Fruit fly (Drosophila melanogaster) whole organism, embryonic: ENCODE results near the gene btv.

Source experiments
- Adf1 ChIP-seq: fragments of 200-800 bp; sonication (Bioruptor generic); IDR thresholded peaks from 2 replicates; pipeline ENCODE4 v1.3.6; 2022; ENCODE audit warnings: missing biosample characterization, missing genetic modification characterization
- Antp ChIP-seq: fragments of 200-800 bp; sonication (Bioruptor generic); optimal IDR thresholded peaks from 3 replicates; lab custom pipeline; 2016; ENCODE audit warnings: missing biosample characterization, missing genetic modification characterization
- CG10209 ChIP-seq: fragments of 200-800 bp; sonication (Bioruptor generic); optimal IDR thresholded peaks from 3 replicates; lab custom pipeline; 2017; ENCODE audit warnings: missing biosample characterization, mild to moderate bottlenecking, missing genetic modification characterization, missing genetic modification reagents
- CG10267 ChIP-seq: fragments of 200-800 bp; sonication (Bioruptor generic); optimal IDR thresholded peaks from 2 replicates; lab custom pipeline; 2018; ENCODE audit warnings: missing biosample characterization, mild to moderate bottlenecking, missing genetic modification characterization, moderate library complexity
- CG11247 ChIP-seq: fragments of 200-800 bp; sonication (Bioruptor generic); IDR thresholded peaks from 2 replicates; pipeline ENCODE4 v1.3.6; 2022; ENCODE audit warnings: missing biosample characterization, missing genetic modification characterization
- CG11695 ChIP-seq: fragments of 200-800 bp; sonication (Bioruptor generic); IDR thresholded peaks from 3 replicates; pipeline ENCODE4 v1.3.6; 2022; ENCODE audit warnings: missing biosample characterization, missing genetic modification characterization
- CG11696 ChIP-seq: fragments of 200-800 bp; sonication (Bioruptor generic); IDR thresholded peaks from 2 replicates; pipeline ENCODE4 v1.3.6; 2022; ENCODE audit warnings: missing biosample characterization, missing genetic modification characterization
- CG11723 ChIP-seq: fragments of 200-800 bp; sonication (Bioruptor generic); optimal IDR thresholded peaks from 2 replicates; lab custom pipeline; 2017; ENCODE audit warnings: missing biosample characterization, mild to moderate bottlenecking, missing genetic modification characterization
- CG12219 ChIP-seq: fragments of 200-800 bp; sonication (Bioruptor generic); optimal IDR thresholded peaks from 3 replicates; lab custom pipeline; 2018; ENCODE audit warnings: missing biosample characterization, mild to moderate bottlenecking, missing genetic modification characterization
- CG12769 ChIP-seq: fragments of 200-800 bp; sonication (Bioruptor generic); optimal IDR thresholded peaks from 2 replicates; lab custom pipeline; 2019; ENCODE audit warnings: missing biosample characterization, mild to moderate bottlenecking, missing genetic modification characterization, moderate library complexity
- CG13424 ChIP-seq: fragments of 200-800 bp; sonication (Bioruptor generic); optimal IDR thresholded peaks from 2 replicates; lab custom pipeline; 2019; ENCODE audit warnings: missing biosample characterization, mild to moderate bottlenecking, missing genetic modification characterization, moderate library complexity
- CG3281 ChIP-seq: fragments of 200-800 bp; sonication (Bioruptor generic); optimal IDR thresholded peaks from 3 replicates; lab custom pipeline; 2017; ENCODE audit warnings: missing biosample characterization, mild to moderate bottlenecking, missing genetic modification characterization
- CG3726 ChIP-seq: fragments of 200-800 bp; sonication (Bioruptor generic); IDR thresholded peaks from 3 replicates; pipeline ENCODE4, ENCODE4 v1.3.6; 2022; ENCODE audit warnings: missing biosample characterization, missing genetic modification characterization
- CG5953 ChIP-seq: fragments of 200-800 bp; sonication (Bioruptor generic); IDR thresholded peaks from 2 replicates; pipeline ENCODE4 v1.3.6; 2022; ENCODE audit warnings: missing biosample characterization, missing genetic modification characterization
- CG6272 ChIP-seq: fragments of 200-800 bp; sonication (Bioruptor generic); IDR thresholded peaks from 2 replicates; pipeline ENCODE4 v1.3.6; 2022; ENCODE audit warnings: missing biosample characterization, missing genetic modification characterization
- CG8944 ChIP-seq: fragments of 200-800 bp; sonication (Bioruptor generic); optimal IDR thresholded peaks from 3 replicates; lab custom pipeline; 2016; ENCODE audit warnings: missing biosample characterization, missing genetic modification characterization
- CG9215 ChIP-seq: fragments of 200-800 bp; sonication (Bioruptor generic); IDR thresholded peaks from 2 replicates; pipeline ENCODE4 v1.3.6; 2022; ENCODE audit warnings: missing biosample characterization, missing genetic modification characterization
- Camta ChIP-seq: fragments of 200-800 bp; sonication (Bioruptor generic); optimal IDR thresholded peaks from 2 replicates; lab custom pipeline; 2016; ENCODE audit warnings: missing biosample characterization, missing genetic modification characterization
- Dip3 ChIP-seq: fragments of 200-800 bp; sonication (Bioruptor generic); optimal IDR thresholded peaks from 3 replicates; lab custom pipeline; 2016; ENCODE audit warnings: missing biosample characterization, missing genetic modification characterization
- Doc3 ChIP-seq: fragments of 200-800 bp; sonication (Bioruptor generic); IDR thresholded peaks from 3 replicates; pipeline ENCODE4 v1.3.6; 2022; ENCODE audit warnings: missing biosample characterization, missing genetic modification characterization; ENCODE audit not compliant: partially characterized antibody
- Dref ChIP-seq: fragments of 200-800 bp; sonication (Bioruptor generic); IDR thresholded peaks from 2 replicates; pipeline ENCODE4 v1.3.6; 2022; ENCODE audit warnings: missing biosample characterization, missing genetic modification characterization
- Hr3 ChIP-seq: fragments of 200-800 bp; sonication (Bioruptor generic); optimal IDR thresholded peaks from 3 replicates; lab custom pipeline; 2016; ENCODE audit warnings: missing biosample characterization, missing genetic modification characterization
- Lhr ChIP-seq: fragments of 200-800 bp; sonication (Bioruptor generic); optimal IDR thresholded peaks from 3 replicates; lab custom pipeline; 2017; ENCODE audit warnings: mild to moderate bottlenecking, missing biosample characterization, missing genetic modification reagents, missing genetic modification characterization
- Meics ChIP-seq: fragments of 200-800 bp; sonication (Bioruptor generic); optimal IDR thresholded peaks from 2 replicates; lab custom pipeline; 2017; ENCODE audit warnings: missing biosample characterization, mild to moderate bottlenecking, missing genetic modification characterization
- Mrtf ChIP-seq: fragments of 200-800 bp; sonication (Bioruptor generic); IDR thresholded peaks from 3 replicates; pipeline ENCODE4 v1.3.6; 2022; ENCODE audit warnings: missing biosample characterization, missing genetic modification characterization
- NfI ChIP-seq: fragments of 200-800 bp; sonication (Bioruptor generic); optimal IDR thresholded peaks from 3 replicates; lab custom pipeline; 2018; ENCODE audit warnings: missing biosample characterization, mild to moderate bottlenecking, missing genetic modification characterization, moderate library complexity
- Rx ChIP-seq: fragments of 200-800 bp; sonication (Bioruptor generic); IDR thresholded peaks from 2 replicates; pipeline ENCODE4 v1.3.6; 2022; ENCODE audit warnings: missing biosample characterization, missing genetic modification characterization
- Usf ChIP-seq: fragments of 200-800 bp; sonication (Bioruptor generic); optimal IDR thresholded peaks from 2 replicates; lab custom pipeline; 2017; ENCODE audit warnings: missing genotype, missing biosample characterization, missing genetic modification characterization
- ase ChIP-seq: fragments of 200-800 bp; sonication (Bioruptor generic); IDR thresholded peaks from 3 replicates; pipeline ENCODE4 v1.3.6; 2022; ENCODE audit warnings: missing biosample characterization, missing genetic modification characterization
- bbx ChIP-seq: fragments of 200-800 bp; sonication (Bioruptor generic); IDR thresholded peaks from 2 replicates; pipeline ENCODE4 v1.3.6; 2022; ENCODE audit warnings: missing biosample characterization, missing genetic modification characterization; ENCODE audit not compliant: partially characterized antibody
- caup ChIP-seq: fragments of 200-800 bp; sonication (Bioruptor generic); optimal IDR thresholded peaks from 3 replicates; lab custom pipeline; 2017; ENCODE audit warnings: missing biosample characterization, mild to moderate bottlenecking, missing genetic modification characterization, moderate library complexity; ENCODE audit not compliant: severe bottlenecking
- chif ChIP-seq, 2 experiments: fragments of 200-800 bp; sonication (Bioruptor generic); optimal IDR thresholded peaks; 3 replicates each; lab custom pipeline; 2016; ENCODE audit warnings: missing biosample characterization in 2 of 2, missing genetic modification characterization in 2 of 2
- crol ChIP-seq: fragments of 200-800 bp; sonication (Bioruptor generic); IDR thresholded peaks from 2 replicates; pipeline ENCODE4 v1.3.6; 2022; ENCODE audit warnings: missing biosample characterization, missing genetic modification characterization
- dan ChIP-seq: fragments of 200-800 bp; sonication (Bioruptor generic); IDR thresholded peaks from 2 replicates; pipeline ENCODE4 v1.3.6; 2022; ENCODE audit warnings: missing biosample characterization, missing genetic modification characterization
- esg ChIP-seq: fragments of 200-800 bp; sonication (Bioruptor generic); conservative IDR thresholded peaks from 2 replicates; pipeline ENCODE4 v1.3.6; 2022; ENCODE audit warnings: missing biosample characterization, missing genetic modification characterization
- hbn ChIP-seq: fragments of 200-800 bp; sonication (Bioruptor generic); IDR thresholded peaks from 2 replicates; pipeline ENCODE4 v1.3.6; 2022; ENCODE audit warnings: missing biosample characterization, missing genetic modification characterization; ENCODE audit not compliant: partially characterized antibody
- kay ChIP-seq: fragments of 200-800 bp; sonication (Bioruptor generic); optimal IDR thresholded peaks from 2 replicates; lab custom pipeline; 2016; ENCODE audit warnings: missing biosample characterization, missing genetic modification characterization
- onecut ChIP-seq: fragments of 200-800 bp; sonication (Bioruptor generic); IDR thresholded peaks from 2 replicates; pipeline ENCODE4 v1.3.6; 2022; ENCODE audit warnings: missing biosample characterization, missing genetic modification characterization
- pan ChIP-seq, 4 experiments: fragments of >200 bp in 3 of 4; fragments of 200-800 bp in 1 of 4; sonication (Bioruptor generic) in 1 of 4; optimal IDR thresholded peaks in 3 of 4; IDR thresholded peaks in 1 of 4; 2 replicates each; pipeline versions ENCODE4 v1.3.6 to Lab custom; 2017 to 2022; ENCODE audit warnings: missing biosample characterization in 2 of 4, missing genetic modification characterization in 2 of 4, mixed read lengths in 1 of 4
- pb ChIP-seq: fragments of 200-800 bp; sonication (Bioruptor generic); optimal IDR thresholded peaks from 3 replicates; lab custom pipeline; 2016; ENCODE audit warnings: missing biosample characterization, missing genetic modification characterization
- pho ChIP-seq: fragments of 200-800 bp; sonication (Bioruptor generic); optimal IDR thresholded peaks from 2 replicates; lab custom pipeline; 2016; ENCODE audit warnings: missing biosample characterization, missing genetic modification characterization
- pros ChIP-seq: fragments of 200-800 bp; sonication (Bioruptor generic); optimal IDR thresholded peaks from 3 replicates; lab custom pipeline; 2019; ENCODE audit warnings: missing biosample characterization, mild to moderate bottlenecking, missing genetic modification characterization, moderate library complexity
- slbo ChIP-seq: fragments of 200-800 bp; sonication (Bioruptor generic); IDR thresholded peaks from 2 replicates; pipeline ENCODE4 v1.3.6; 2022; ENCODE audit warnings: missing biosample characterization, missing genetic modification characterization
- so ChIP-seq: fragments of 200-800 bp; sonication (Bioruptor generic); IDR thresholded peaks from 3 replicates; pipeline ENCODE4 v1.3.6; 2022; ENCODE audit warnings: missing biosample characterization, missing genetic modification characterization
- sob ChIP-seq: fragments of 200-800 bp; sonication (Bioruptor generic); IDR thresholded peaks from 2 replicates; pipeline ENCODE4 v1.3.6; 2022; ENCODE audit warnings: missing biosample characterization, missing genetic modification characterization
- tin ChIP-seq: fragments of 200-800 bp; sonication (Bioruptor generic); optimal IDR thresholded peaks from 3 replicates; lab custom pipeline; 2016; ENCODE audit warnings: missing biosample characterization, missing genetic modification characterization
- trem ChIP-seq: fragments of 200-800 bp; optimal IDR thresholded peaks from 3 replicates; lab custom pipeline; 2019; ENCODE audit warnings: missing biosample characterization, mild to moderate bottlenecking, missing genetic modification characterization, moderate library complexity
- trh ChIP-seq: fragments of 200-800 bp; sonication (Bioruptor generic); optimal IDR thresholded peaks from 2 replicates; lab custom pipeline; 2016; ENCODE audit warnings: missing biosample characterization, missing genetic modification characterization
- unpg ChIP-seq: fragments of 200-800 bp; sonication (Bioruptor generic); optimal IDR thresholded peaks from 3 replicates; lab custom pipeline; 2018; ENCODE audit warnings: missing biosample characterization, mild to moderate bottlenecking, missing genetic modification characterization, moderate library complexity
- zfh2 ChIP-seq: fragments of 200-800 bp; sonication (Bioruptor generic); optimal IDR thresholded peaks from 2 replicates; lab custom pipeline; 2016; ENCODE audit warnings: missing biosample characterization, missing genetic modification characterization

The btv gene

DNA sequence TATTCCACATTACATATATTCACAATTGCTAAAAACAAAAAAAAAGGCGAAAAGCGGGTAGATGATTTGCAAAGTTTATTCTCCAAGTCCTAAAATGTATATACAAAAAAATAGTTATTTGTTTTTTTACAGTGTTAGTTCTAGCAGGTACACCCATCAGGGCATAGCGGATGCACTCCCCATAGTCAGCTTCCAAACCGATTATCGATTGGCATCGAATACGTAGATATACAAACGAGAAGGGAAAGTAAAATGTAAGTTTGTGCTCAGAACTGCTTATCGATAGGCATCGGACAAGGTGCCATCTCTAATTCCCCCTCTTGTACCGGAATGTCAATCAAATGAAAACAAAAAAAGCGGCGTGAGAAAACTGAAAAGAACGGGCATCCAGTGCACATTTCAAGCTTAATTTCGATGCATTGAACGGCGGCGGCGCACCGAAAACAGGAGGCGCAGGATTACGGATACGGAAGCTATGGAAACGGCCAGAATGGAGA, 19.2 kb downstream of the btv start, which contains the start of gene CG5674 (continued):
- no peak for TF ChIP-seq CG12219 (GFP tag; lab: Kevin White, UChicago)
- TF ChIP-seq Meics (GFP tag; lab: Kevin White, UChicago) = peak; percentile 35
- no peak for TF ChIP-seq CG11723
- TF ChIP-seq Usf (GFP tag; lab: Kevin White, UChicago) = no peak
- TF ChIP-seq Lhr (GFP tag; lab: Kevin White, UChicago) = peak; percentile 92
- peak; percentile 99 for TF ChIP-seq Dref
- peak; percentile 6; the same call in 1 of the 2 replicates for TF ChIP-seq CG11247 (GFP tag; lab: Robert Waterston, UW)
- TF ChIP-seq so (GFP tag; lab: Robert Waterston, UW) = 0 out of 3 replicates have a peak, but pooled peaks have one; percentile 26
- peak; percentile 68 for TF ChIP-seq Doc3
- peak; percentile 14 for TF ChIP-seq trh
- no peak; the same call in 1 of the 2 replicates for TF ChIP-seq Adf1
- peak; percentile 41 for TF ChIP-seq Antp (GFP tag; lab: Kevin White, UChicago)
- no peak for TF ChIP-seq Mrtf
- peak; percentile 58; the same call in 1 of the 3 replicates for TF ChIP-seq CG3726 (GFP tag; lab: Robert Waterston, UW)
- peak; percentile 91 for TF ChIP-seq crol
- peak; percentile 54 for TF ChIP-seq CG10267 (tag; lab: Kevin White, UChicago)
- TF ChIP-seq CG9215 (GFP tag; lab: Robert Waterston, UW) = peak; percentile 58
- TF ChIP-seq CG3281 (GFP tag; lab: Kevin White, UChicago) = no peak
- no peak for TF ChIP-seq CG10209 (GFP tag; lab: Kevin White, UChicago)
- TF ChIP-seq pros (GFP tag; lab: Kevin White, UChicago) = no peak
- peak; percentile 49 for TF ChIP-seq esg (GFP tag; lab: Robert Waterston, UW)
- peak; percentile 80 for TF ChIP-seq hbn (GFP tag; lab: Robert Waterston, UW)
- no peak for TF ChIP-seq pb (GFP tag; lab: Kevin White, UChicago)
- peak; percentile 47 to 64 for TF ChIP-seq chif (GFP tag; optimal IDR thresholded peaks at IDR 0.05; lab: Kevin White, UChicago)
- TF ChIP-seq Dip3 (GFP tag; lab: Kevin White, UChicago) = peak; percentile 20
- TF ChIP-seq onecut = peak; percentile 63
- peak; percentile 67 for TF ChIP-seq Camta
- peak; percentile 79 for TF ChIP-seq sob (GFP tag; lab: Robert Waterston, UW)
- no peak for TF ChIP-seq Rx (GFP tag; lab: Robert Waterston, UW)
- TF ChIP-seq kay = no peak
- no peak for TF ChIP-seq dan (GFP tag; lab: Robert Waterston, UW)
- peak; percentile 42 for TF ChIP-seq CG8944
- TF ChIP-seq pho (GFP tag; lab: Kevin White, UChicago) = peak; percentile 68
- TF ChIP-seq NfI (GFP tag; lab: Kevin White, UChicago) = peak; percentile 33
- no peak for TF ChIP-seq CG12769 (tag; lab: Kevin White, UChicago)
- 0 out of 2 replicates have a peak, but pooled peaks have one; percentile 12 for TF ChIP-seq CG6272
- 0 out of 3 replicates have a peak, but pooled peaks have one; percentile 5 for TF ChIP-seq ase (GFP tag; lab: Robert Waterston, UW)
- TF ChIP-seq Hr3 (GFP tag; lab: Kevin White, UChicago) = peak; percentile 43
- TF ChIP-seq tin (GFP tag; lab: Kevin White, UChicago) = peak; percentile 46
- TF ChIP-seq unpg (GFP tag; lab: Kevin White, UChicago) = no peak
- no peak for TF ChIP-seq CG13424 (tag; lab: Kevin White, UChicago)
- no peak for TF ChIP-seq CG11696 (GFP tag; lab: Robert Waterston, UW)
- peak; percentile 27; the same call in 1 of the 2 replicates for TF ChIP-seq CG5953
- no peak for TF ChIP-seq pan (optimal IDR thresholded peaks at IDR 0.05; lab: Kevin White, UChicago)
- peak in 1 of 2 experiments; percentile 52 for TF ChIP-seq pan (GFP tag; optimal IDR thresholded peaks at IDR 0.05 in 1 of 2, IDR thresholded peaks at IDR 0.05 in 1 of 2)
- peak; percentile 47 for TF ChIP-seq zfh2 (GFP tag; lab: Kevin White, UChicago)
- 0 out of 3 replicates have a peak, but pooled peaks have one; percentile 35 for TF ChIP-seq CG11695
- peak; percentile 85 for TF ChIP-seq bbx (GFP tag; lab: Robert Waterston, UW)
- peak; percentile 72 for TF ChIP-seq trem (tag; lab: Kevin White, UChicago)
- peak; percentile 76 for TF ChIP-seq slbo
- TF ChIP-seq caup = peak; percentile 50
